Worm (Caenorhabditis elegans): ENCODE results near the gene Y32B12B.4.

The Y32B12B.4 gene

ce11 chrV:16610094-16610493 lies 57.0 kb downstream of the Y32B12B.4 start:
- no peak for TF ChIP-seq lin-13 (tag; optimal IDR thresholded peaks at IDR 0.05)

ce11 chrV:16610791-16611385 lies 57.8 kb downstream of the Y32B12B.4 start, which contains the start of gene srw-54:
srw-54 (plus strand) TSS chrV:16611335.
- no peak for TF ChIP-seq zip-8 (tag; optimal IDR thresholded peaks at IDR 0.05)
- no peak for TF ChIP-seq lin-32 (GFP tag; optimal IDR thresholded peaks at IDR 0.05)
- no peak for TF ChIP-seq elt-3 (tag; optimal IDR thresholded peaks at IDR 0.05)
- no peak for TF ChIP-seq ham-2 (GFP tag; optimal IDR thresholded peaks at IDR 0.05)
